Worm (Caenorhabditis elegans) whole organism, early embryonic: ENCODE measurements around the gene sri-78.
"Not testable (repeated sequence)": the region's sequence is repeated elsewhere in the genome, so short reads cannot be mapped to it uniquely, and the experiment has no call there.

Experiments
- B0310.2 ChIP-seq: sonication (generic microtip); optimal IDR thresholded peaks from 2 replicates; lab custom pipeline; 2016; ENCODE audit warnings: mild to moderate bottlenecking, missing genetic modification characterization, missing compliant biosample characterization
- F13C5.2 ChIP-seq: sonication (generic microtip); optimal IDR thresholded peaks from 2 replicates; lab custom pipeline; 2017; ENCODE audit warnings: mild to moderate bottlenecking, missing genetic modification characterization, inconsistent platforms, missing compliant biosample characterization
- aly-1 ChIP-seq: sonication (generic microtip); optimal IDR thresholded peaks from 2 replicates; lab custom pipeline; 2016; ENCODE audit warnings: missing genetic modification characterization, missing compliant biosample characterization
- ama-1 ChIP-seq: fragments of 150-350 bp; optimal IDR thresholded peaks from 2 replicates; lab custom pipeline; 2014
- ceh-13 ChIP-seq: fragments of 200-800 bp; sonication (Bioruptor generic); optimal IDR thresholded peaks from 2 replicates; lab custom pipeline; 2018; ENCODE audit warnings: mild to moderate bottlenecking, missing genetic modification characterization, missing compliant biosample characterization
- ceh-36 ChIP-seq: sonication (generic microtip); optimal IDR thresholded peaks from 2 replicates; lab custom pipeline; 2016; ENCODE audit warnings: missing genetic modification characterization, inconsistent platforms, missing compliant biosample characterization
- ets-7 ChIP-seq: sonication (generic microtip); optimal IDR thresholded peaks from 2 replicates; lab custom pipeline; 2016; ENCODE audit warnings: missing genotype, missing genetic modification characterization, missing compliant biosample characterization
- flt-1 ChIP-seq: fragments of 200-800 bp; sonication (Bioruptor generic); IDR thresholded peaks from 2 replicates; pipeline ENCODE4 v1.3.6; 2022; ENCODE audit warnings: missing genetic modification characterization, missing compliant biosample characterization
- hmbx-1 ChIP-seq: sonication (generic microtip); optimal IDR thresholded peaks from 2 replicates; lab custom pipeline; 2016; ENCODE audit warnings: mild to moderate bottlenecking, missing genetic modification characterization, missing compliant biosample characterization
- hmg-4 ChIP-seq: fragments of 200-800 bp; sonication (Bioruptor generic); optimal IDR thresholded peaks from 2 replicates; lab custom pipeline; 2018; ENCODE audit warnings: mild to moderate bottlenecking, missing genetic modification characterization, missing compliant biosample characterization
- hnd-1 ChIP-seq: sonication (generic microtip); optimal IDR thresholded peaks from 2 replicates; lab custom pipeline; 2016; ENCODE audit warnings: missing genetic modification characterization, missing compliant biosample characterization
- pes-1 ChIP-seq: fragments of 200-800 bp; sonication (Bioruptor generic); IDR thresholded peaks from 2 replicates; pipeline ENCODE4 v1.3.6; 2022; ENCODE audit warnings: missing genetic modification reagents, missing genetic modification characterization, missing compliant biosample characterization
- scrt-1 ChIP-seq: fragments of 200-800 bp; sonication (Bioruptor generic); IDR thresholded peaks from 2 replicates; pipeline ENCODE4 v1.3.6; 2022; ENCODE audit warnings: missing genetic modification characterization, missing compliant biosample characterization
- sea-1 ChIP-seq: fragments of 200-800 bp; sonication (Bioruptor generic); conservative IDR thresholded peaks from 2 replicates; pipeline ENCODE4 v1.3.6; 2022; ENCODE audit warnings: missing genetic modification characterization, missing compliant biosample characterization
- tbx-11 ChIP-seq: fragments of 200-800 bp; sonication (Bioruptor generic); IDR thresholded peaks from 2 replicates; pipeline ENCODE4 v1.3.6; 2022; ENCODE audit warnings: missing genetic modification characterization, missing compliant biosample characterization
- tbx-37 ChIP-seq: fragments of 200-800 bp; sonication (Bioruptor generic); conservative IDR thresholded peaks from 2 replicates; pipeline ENCODE4 v1.3.6; 2022; ENCODE audit warnings: missing genetic modification reagents, missing genetic modification characterization, missing compliant biosample characterization
- tra-4 ChIP-seq: sonication (generic microtip); optimal IDR thresholded peaks from 2 replicates; lab custom pipeline; 2017; ENCODE audit warnings: missing genetic modification characterization, missing compliant biosample characterization

Gene sri-78

DNA sequence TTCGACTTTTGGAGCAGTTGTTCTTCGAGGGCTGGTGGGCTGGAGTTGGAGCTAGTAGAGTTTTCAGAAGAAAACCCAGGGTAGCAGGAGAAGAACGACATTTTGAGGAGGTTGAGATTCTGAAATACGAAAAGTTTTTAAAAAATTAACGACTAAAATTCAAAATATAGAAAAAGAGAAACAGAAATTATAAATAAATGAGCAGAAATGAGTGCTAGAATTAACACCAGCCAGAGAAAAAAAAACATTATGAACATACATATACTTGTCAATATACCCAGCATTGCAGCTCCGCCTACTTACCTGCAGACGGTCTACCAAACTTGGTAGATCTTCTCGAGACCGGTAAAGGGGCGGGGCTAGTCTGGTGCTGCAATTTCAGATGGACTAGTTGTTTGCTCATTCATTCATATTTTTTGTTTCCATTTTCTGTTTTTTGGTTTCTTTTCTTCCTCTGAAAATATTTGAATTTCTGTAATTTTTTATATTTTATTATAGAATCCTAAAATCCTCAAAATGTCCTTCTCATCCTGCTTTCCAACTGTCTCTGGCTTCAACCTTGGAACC, 21.5 kb downstream of the sri-78 start, which contains the start of the genes ZC239.20 and ZC239.21:
Gene ZC239.20, minus strand, starts transcription at position 101 of the 567 bp plus-strand sequence.
Gene ZC239.21, plus strand, starts transcription at position 517 of the 567 bp plus-strand sequence.
- no peak for TF ChIP-seq hnd-1 (tag; lab: Kevin White, UChicago)

DNA sequence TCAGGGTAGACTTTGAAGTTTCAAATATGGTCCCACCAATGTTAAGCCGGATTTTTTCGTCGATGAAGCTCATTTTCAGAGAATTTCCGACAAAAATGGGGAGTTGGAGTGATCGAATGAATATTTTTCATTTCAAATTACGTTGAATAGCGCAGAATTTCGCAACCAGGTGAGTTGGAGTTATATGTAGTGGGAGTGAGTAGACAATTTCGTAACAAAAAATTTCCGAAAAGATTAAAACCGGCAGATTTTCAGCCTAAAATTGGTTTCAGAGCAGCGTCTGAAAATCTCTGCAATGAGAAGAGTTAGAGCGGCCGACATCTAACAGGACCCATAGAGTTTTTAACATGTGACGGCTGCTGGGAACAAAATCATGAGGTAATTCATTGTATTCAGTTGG, 23.7 kb downstream of the sri-78 start, which contains the start of gene sdz-35:
Gene sdz-35, minus strand, starts transcription at position 101 of the 400 bp plus-strand sequence.
- TF ChIP-seq tbx-37: no peak
- no peak for TF ChIP-seq aly-1 (tag; lab: Kevin White, UChicago)
- no peak for TF ChIP-seq ets-7 (tag; lab: Kevin White, UChicago)
- no peak for TF ChIP-seq hnd-1 (tag; lab: Kevin White, UChicago)
- no peak for TF ChIP-seq B0310.2 (tag; lab: Kevin White, UChicago)
- TF ChIP-seq hmg-4: no peak
- no peak for TF ChIP-seq pes-1 (GFP tag; lab: Robert Waterston, UW)
- no peak for TF ChIP-seq ama-1
- no peak for TF ChIP-seq ceh-13 (GFP tag; lab: Kevin White, UChicago)
- no peak for TF ChIP-seq tbx-11 (GFP tag; lab: Robert Waterston, UW)
- TF ChIP-seq flt-1: no peak
- TF ChIP-seq hmbx-1 (tag; lab: Kevin White, UChicago): no peak
- TF ChIP-seq sea-1 (GFP tag; lab: Robert Waterston, UW): no peak
- TF ChIP-seq tra-4 (tag; lab: Kevin White, UChicago): no peak
- TF ChIP-seq ceh-36 (tag; lab: Kevin White, UChicago): no peak
- no peak for TF ChIP-seq F13C5.2 (tag; lab: Kevin White, UChicago)
- TF ChIP-seq scrt-1 (GFP tag; lab: Robert Waterston, UW): no peak

DNA sequence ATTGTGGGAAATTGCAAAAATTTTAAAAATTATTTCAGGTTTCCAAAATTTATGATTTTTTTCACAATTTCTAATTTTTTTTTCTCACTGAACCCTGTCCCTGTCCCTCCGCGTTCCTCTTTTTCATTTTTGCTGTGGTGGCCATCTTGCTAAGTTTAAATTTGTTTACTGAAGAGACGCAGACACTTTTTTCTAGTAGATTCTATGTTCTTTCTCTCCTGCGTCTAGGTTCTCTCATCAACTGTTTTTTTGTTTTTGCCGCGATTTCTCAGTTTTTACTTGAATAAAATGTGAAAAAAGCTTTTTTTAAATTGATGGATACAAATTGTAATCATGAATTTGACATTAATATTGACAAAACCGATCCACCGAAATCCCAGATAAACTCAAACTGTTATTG, 24.3 kb downstream of the sri-78 start, which contains the start of gene ZC239.6:
Gene ZC239.6, plus strand, starts transcription at position 381 of the 400 bp plus-strand sequence.
- TF ChIP-seq hnd-1 (tag; lab: Kevin White, UChicago) (no peak), sea-1 (GFP tag; lab: Robert Waterston, UW) (no peak), F13C5.2 (tag; lab: Kevin White, UChicago) (no peak)

DNA sequence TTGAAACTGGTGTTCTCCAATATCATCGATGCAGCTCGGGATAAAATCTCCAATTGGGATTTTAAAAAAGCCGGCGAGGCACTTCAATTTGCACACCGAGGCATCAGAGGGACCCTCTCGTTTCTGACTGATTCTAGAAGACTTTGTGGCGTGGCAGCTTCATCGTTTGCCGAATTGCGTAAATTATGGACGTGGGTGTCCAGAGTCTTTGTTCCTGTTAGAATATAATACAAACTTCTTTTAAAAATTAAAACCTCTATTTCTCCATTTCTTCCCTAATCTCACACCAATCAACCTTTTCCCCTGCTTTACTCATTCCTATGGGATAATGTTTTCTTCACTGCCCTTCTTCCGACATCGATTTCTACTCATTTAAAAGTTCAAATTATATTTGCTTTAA, 25.4 kb downstream of the sri-78 start, which contains the start of gene ZC239.5:
Gene ZC239.5, plus strand, starts transcription at position 301 of the 400 bp plus-strand sequence.
- no peak for TF ChIP-seq ceh-13 (GFP tag; lab: Kevin White, UChicago)

DNA sequence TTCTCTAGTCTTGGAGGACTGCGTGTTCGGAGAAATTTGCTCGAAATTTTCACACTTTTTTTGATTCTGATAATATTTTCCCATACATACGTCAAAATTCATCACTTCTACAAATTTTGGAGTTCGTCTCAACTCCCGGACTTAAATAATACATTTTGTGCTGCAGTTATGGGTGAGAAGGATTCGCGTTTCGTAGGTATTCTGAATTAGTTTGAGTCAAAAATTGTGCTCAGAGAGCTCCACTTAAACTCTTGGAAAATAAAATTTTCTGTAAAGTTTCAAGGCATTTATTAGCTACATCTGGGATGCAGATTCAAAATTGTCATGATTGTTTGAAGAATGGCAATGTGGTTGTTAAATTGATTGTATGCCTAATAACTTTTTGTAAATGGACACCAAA, 28.9 kb downstream of the sri-78 start, which contains the start of gene ZC239.4:
Gene ZC239.4, plus strand, starts transcription at position 301 of the 400 bp plus-strand sequence.
- TF ChIP-seq ceh-36 (tag; lab: Kevin White, UChicago) (no peak), ama-1 (no peak), tbx-37 (no peak), hnd-1 (tag; lab: Kevin White, UChicago) (no peak), hmbx-1 (tag; lab: Kevin White, UChicago) (no peak), tbx-11 (GFP tag; lab: Robert Waterston, UW) (no peak), ets-7 (tag; lab: Kevin White, UChicago) (no peak), aly-1 (tag; lab: Kevin White, UChicago) (no peak), hmg-4 (no peak), F13C5.2 (tag; lab: Kevin White, UChicago) (no peak), ceh-13 (GFP tag; lab: Kevin White, UChicago) (no peak), scrt-1 (GFP tag; lab: Robert Waterston, UW) (no peak), flt-1 (no peak), pes-1 (GFP tag; lab: Robert Waterston, UW) (no peak), tra-4 (tag; lab: Kevin White, UChicago) (no peak), B0310.2 (tag; lab: Kevin White, UChicago) (no peak), sea-1 (GFP tag; lab: Robert Waterston, UW) (no peak)

DNA sequence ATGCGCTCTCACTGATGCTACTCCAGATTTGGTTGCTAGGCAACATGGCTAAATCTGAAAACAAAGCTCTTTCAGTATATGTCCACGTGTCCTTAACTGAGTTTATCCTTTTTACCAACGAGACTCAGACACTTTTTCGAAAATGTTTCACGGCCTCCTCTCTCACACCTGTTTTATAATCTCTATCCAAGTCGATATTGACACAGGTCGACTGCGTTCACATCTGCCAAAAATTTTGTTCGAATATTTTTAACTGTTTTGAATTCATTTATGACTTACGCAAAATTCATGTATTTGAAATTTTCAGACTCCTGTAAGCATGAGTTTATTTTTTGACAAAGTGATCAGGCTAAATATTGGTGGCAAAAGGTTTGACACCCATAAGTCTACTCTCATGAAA, 30.8 kb downstream of the sri-78 start, which contains the start of gene ZC239.3:
Gene ZC239.3, plus strand, starts transcription at position 301 of the 400 bp plus-strand sequence.
- not testable (repeated sequence) for TF ChIP-seq sea-1 (GFP tag; lab: Robert Waterston, UW); hmg-4; pes-1 (GFP tag; lab: Robert Waterston, UW)

DNA sequence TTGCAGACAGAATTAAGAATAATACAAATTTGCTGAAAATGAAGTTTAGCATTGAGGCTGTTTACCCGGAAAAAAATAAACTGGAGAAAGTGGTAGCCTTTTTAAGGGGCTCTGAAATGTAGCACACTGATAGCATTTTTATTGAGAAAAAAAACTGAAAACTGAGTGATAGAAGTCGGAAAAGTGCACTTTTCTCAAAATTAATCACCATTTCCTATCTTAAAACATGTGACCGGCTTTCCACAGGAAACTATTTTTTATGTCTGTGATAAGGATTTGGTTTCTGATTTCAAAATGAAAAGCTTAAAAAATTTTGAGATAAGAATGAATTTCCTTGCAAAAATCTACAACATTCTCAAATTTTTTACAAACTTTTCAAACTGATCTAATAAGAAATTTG, 35.8 kb downstream of the sri-78 start, which contains the start of gene ZC239.22:
Gene ZC239.22, minus strand, starts transcription at position 101 of the 400 bp plus-strand sequence.
- TF ChIP-seq flt-1: no peak
- TF ChIP-seq sea-1 (GFP tag; lab: Robert Waterston, UW): no peak
- TF ChIP-seq hmg-4: no peak
- TF ChIP-seq B0310.2 (tag; lab: Kevin White, UChicago): no peak
- TF ChIP-seq hnd-1 (tag; lab: Kevin White, UChicago): no peak
- no peak for TF ChIP-seq tbx-11 (GFP tag; lab: Robert Waterston, UW)
- no peak for TF ChIP-seq aly-1 (tag; lab: Kevin White, UChicago)
- TF ChIP-seq pes-1 (GFP tag; lab: Robert Waterston, UW): no peak
- TF ChIP-seq ceh-13 (GFP tag; lab: Kevin White, UChicago): no peak
- TF ChIP-seq tbx-37: no peak
- TF ChIP-seq scrt-1 (GFP tag; lab: Robert Waterston, UW): no peak
- no peak for TF ChIP-seq ceh-36 (tag; lab: Kevin White, UChicago)
- TF ChIP-seq ets-7 (tag; lab: Kevin White, UChicago): no peak
- no peak for TF ChIP-seq hmbx-1 (tag; lab: Kevin White, UChicago)
- no peak for TF ChIP-seq tra-4 (tag; lab: Kevin White, UChicago)
- TF ChIP-seq F13C5.2 (tag; lab: Kevin White, UChicago): no peak
- no peak for TF ChIP-seq ama-1

DNA sequence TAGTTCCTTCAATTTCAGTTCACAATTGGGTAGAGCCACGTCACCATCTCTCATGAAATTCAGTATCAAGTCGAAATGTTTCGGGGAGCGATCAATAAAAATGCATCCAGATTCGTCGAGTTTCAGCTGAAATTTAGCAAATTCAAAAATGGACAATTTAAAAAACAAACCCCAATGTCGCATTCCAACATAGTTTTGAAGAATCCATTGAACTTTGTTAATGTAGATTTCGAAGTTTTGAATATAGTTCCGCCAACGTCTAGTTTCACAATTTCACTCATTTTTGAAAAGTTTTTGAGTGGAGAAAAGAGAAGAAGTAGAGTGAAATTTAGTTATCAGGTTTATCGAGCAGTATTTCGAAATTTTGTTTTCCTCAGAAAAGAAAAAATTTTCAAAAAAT, 36.8 kb downstream of the sri-78 start, which contains the start of gene ZC239.14:
Gene ZC239.14, minus strand, starts transcription at position 305 of the 400 bp plus-strand sequence.
- TF ChIP-seq pes-1 (GFP tag; lab: Robert Waterston, UW) (no peak), scrt-1 (GFP tag; lab: Robert Waterston, UW) (no peak), tra-4 (tag; lab: Kevin White, UChicago) (no peak), flt-1 (no peak), tbx-11 (GFP tag; lab: Robert Waterston, UW) (no peak), hmg-4 (no peak), ceh-13 (GFP tag; lab: Kevin White, UChicago) (no peak), B0310.2 (tag; lab: Kevin White, UChicago) (no peak), hmbx-1 (tag; lab: Kevin White, UChicago) (no peak), ama-1 (no peak), tbx-37 (no peak)
